Fruit fly (Drosophila melanogaster) whole organism, wandering third instar larva: ENCODE measurements around the gene Sfp26Ad.

Experiments
- Abd-B ChIP-seq: fragments of >200 bp; optimal IDR thresholded peaks from 2 replicates; lab custom pipeline; 2017; ENCODE audit warnings: missing biosample characterization, missing genetic modification characterization
- CrebA ChIP-seq: fragments of 200-800 bp; sonication (Bioruptor generic); optimal IDR thresholded peaks from 2 replicates; lab custom pipeline; 2016; ENCODE audit warnings: missing biosample characterization, mild to moderate bottlenecking, missing genetic modification characterization, borderline replicate concordance
- Dif ChIP-seq: fragments of 200-275, 200-300 bp; sonication (Bioruptor generic); optimal IDR thresholded peaks from 2 replicates; lab custom pipeline; 2018; ENCODE audit warnings: missing biosample characterization, missing genetic modification characterization; ENCODE audit not compliant: partially characterized antibody
- Hr78 ChIP-seq: fragments of >200 bp; optimal IDR thresholded peaks from 2 replicates; lab custom pipeline; 2017; ENCODE audit warnings: missing biosample characterization, missing genetic modification characterization
- Mio ChIP-seq: sonication (Bioruptor generic); optimal IDR thresholded peaks from 2 replicates; lab custom pipeline; 2016; ENCODE audit warnings: missing biosample characterization, missing genetic modification characterization
- Myc ChIP-seq: fragments of >200 bp; optimal IDR thresholded peaks from 2 replicates; lab custom pipeline; 2017
- ey ChIP-seq: fragments of 200-800 bp; sonication (Bioruptor generic); optimal IDR thresholded peaks from 2 replicates; lab custom pipeline; 2016; ENCODE audit warnings: missing biosample characterization, missing genetic modification characterization
- psq ChIP-seq: fragments of 200-800 bp; sonication (Bioruptor generic); optimal IDR thresholded peaks from 3 replicates; lab custom pipeline; 2017; ENCODE audit warnings: missing biosample characterization, mild to moderate bottlenecking, missing genetic modification characterization, moderate library complexity
- tai ChIP-seq: sonication (Bioruptor generic); optimal IDR thresholded peaks from 2 replicates; lab custom pipeline; 2016; ENCODE audit warnings: missing biosample characterization, missing genetic modification characterization
- usp ChIP-seq: fragments of >200 bp; optimal IDR thresholded peaks from 2 replicates; lab custom pipeline; 2017; ENCODE audit warnings: missing biosample characterization, missing genetic modification characterization
- woc ChIP-seq: sonication (Bioruptor generic); optimal IDR thresholded peaks from 2 replicates; lab custom pipeline; 2016; ENCODE audit warnings: missing biosample characterization, mild to moderate bottlenecking, missing genetic modification characterization

DNA sequence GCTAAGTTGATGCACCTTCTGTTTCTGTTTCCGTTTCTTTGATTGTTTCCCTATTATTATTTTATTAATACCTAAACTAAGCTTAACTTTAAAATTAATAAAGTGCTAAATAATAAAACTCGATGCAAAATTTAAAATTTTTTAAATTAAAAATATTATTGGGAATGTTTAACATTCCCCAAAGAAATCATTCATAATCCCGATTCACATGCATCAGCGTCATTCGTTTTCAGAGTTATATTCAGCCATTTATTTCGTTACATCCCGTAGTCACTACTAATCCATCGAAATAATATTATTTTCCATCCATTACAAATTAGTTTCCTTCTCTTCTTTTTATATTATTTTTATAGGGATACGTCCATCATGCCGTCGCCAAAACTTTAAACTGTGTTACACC, 4.4 kb upstream of the Sfp26Ad start:
- TF ChIP-seq Mio (GFP tag; lab: Kevin White, UChicago): no peak
- TF ChIP-seq CrebA (GFP tag; lab: Kevin White, UChicago): no peak
- TF ChIP-seq ey (GFP tag; lab: Kevin White, UChicago): no peak
- TF ChIP-seq psq (GFP tag; lab: Kevin White, UChicago): no peak
- no peak for TF ChIP-seq Myc (lab: Kevin White, UChicago)
- no peak for TF ChIP-seq tai (GFP tag; lab: Kevin White, UChicago)
- TF ChIP-seq Dif (GFP tag; lab: Kevin White, UChicago): no peak
- TF ChIP-seq woc (GFP tag; lab: Kevin White, UChicago): no peak
- no peak for TF ChIP-seq Hr78
- no peak for TF ChIP-seq usp
- TF ChIP-seq Abd-B (GFP tag; lab: Kevin White, UChicago): no peak
